Worm (Caenorhabditis elegans) whole organism, young adult: Measurements from ENCODE around the gene C14B9.3.
A peak's percentile ranks its signal among the peaks of the same experiment; 100 is the strongest.

Experiments used
- F10E7.11 ChIP-seq: sonication (generic microtip); optimal IDR thresholded peaks from 2 replicates; lab custom pipeline; 2017; ENCODE audit warnings: mild to moderate bottlenecking, missing genetic modification characterization, moderate library complexity, missing compliant biosample characterization
- F52B5.7 ChIP-seq: sonication (generic microtip); optimal IDR thresholded peaks from 2 replicates; lab custom pipeline; 2016; ENCODE audit warnings: mild to moderate bottlenecking, missing genetic modification characterization, missing compliant biosample characterization
- K12H6.12 ChIP-seq: fragments of 200-800 bp; sonication (Bioruptor generic); optimal IDR thresholded peaks from 2 replicates; lab custom pipeline; 2018; ENCODE audit warnings: mild to moderate bottlenecking, missing genetic modification characterization, missing compliant biosample characterization
- T07F8.4 ChIP-seq: sonication (generic microtip); optimal IDR thresholded peaks from 2 replicates; lab custom pipeline; 2016; ENCODE audit warnings: mild to moderate bottlenecking, missing genetic modification characterization, moderate library complexity, missing compliant biosample characterization
- Y53F4B.3 ChIP-seq: fragments of 200-800 bp; sonication (Bioruptor generic); IDR thresholded peaks from 2 replicates; pipeline ENCODE4 v1.3.6; 2022; ENCODE audit warnings: missing genetic modification reagents, missing genetic modification characterization, missing compliant biosample characterization
- Y79H2A.3 ChIP-seq: fragments of 200-800 bp; sonication (Bioruptor generic); conservative IDR thresholded peaks from 2 replicates; pipeline ENCODE4 v1.3.6; 2022; ENCODE audit warnings: missing genetic modification reagents, missing genetic modification characterization, missing compliant biosample characterization
- akir-1 ChIP-seq: fragments of 200-800 bp; sonication (Bioruptor generic); optimal IDR thresholded peaks from 2 replicates; lab custom pipeline; 2018; ENCODE audit warnings: mild to moderate bottlenecking, missing genetic modification characterization, moderate library complexity, missing compliant biosample characterization
- aptf-2 ChIP-seq: fragments of 200-800 bp; sonication (Bioruptor generic); conservative IDR thresholded peaks from 2 replicates; pipeline ENCODE4 v1.3.6; 2022; ENCODE audit warnings: missing genetic modification reagents, missing genetic modification characterization, missing compliant biosample characterization
- attf-3 ChIP-seq: fragments of 200-800 bp; sonication (Bioruptor generic); conservative IDR thresholded peaks from 2 replicates; pipeline ENCODE4 v1.3.6; 2022; ENCODE audit warnings: missing genetic modification reagents, missing genetic modification characterization, missing compliant biosample characterization
- bed-1 ChIP-seq: fragments of 200-800 bp; sonication (Bioruptor generic); IDR thresholded peaks from 2 replicates; pipeline ENCODE4 v1.3.6; 2022; ENCODE audit warnings: missing genetic modification reagents, missing genetic modification characterization, missing compliant biosample characterization
- ccch-3 ChIP-seq: fragments of 200-800 bp; sonication (Bioruptor generic); optimal IDR thresholded peaks from 2 replicates; lab custom pipeline; 2018; ENCODE audit warnings: mild to moderate bottlenecking, missing genetic modification characterization, missing compliant biosample characterization
- ceh-27 ChIP-seq: fragments of 200-800 bp; sonication (Bioruptor generic); optimal IDR thresholded peaks from 2 replicates; lab custom pipeline; 2018; ENCODE audit warnings: mild to moderate bottlenecking, missing genetic modification characterization, moderate library complexity, missing compliant biosample characterization
- ceh-91 ChIP-seq: fragments of 200-800 bp; sonication (Bioruptor generic); IDR thresholded peaks from 2 replicates; pipeline ENCODE4 v1.3.6; 2022; ENCODE audit warnings: missing genetic modification reagents, missing genetic modification characterization, missing compliant biosample characterization
- dox-1 ChIP-seq: fragments of 200-800 bp; sonication (Bioruptor generic); IDR thresholded peaks from 2 replicates; pipeline ENCODE4 v1.3.6; 2022; ENCODE audit warnings: missing genetic modification reagents, missing genetic modification characterization, missing compliant biosample characterization
- dpff-1 ChIP-seq: sonication (generic microtip); optimal IDR thresholded peaks from 2 replicates; lab custom pipeline; 2017; ENCODE audit warnings: mild to moderate bottlenecking, missing genetic modification characterization, missing compliant biosample characterization
- efl-1 ChIP-seq: fragments of 150-350 bp; optimal IDR thresholded peaks from 2 replicates; lab custom pipeline; 2014; ENCODE audit warnings: missing biosample characterization, missing genetic modification reagents, missing genetic modification characterization
- egl-18 ChIP-seq: fragments of 200-800 bp; sonication (Bioruptor generic); IDR thresholded peaks from 2 replicates; pipeline ENCODE4 v1.3.6; 2022; ENCODE audit warnings: missing genetic modification reagents, missing genetic modification characterization, missing compliant biosample characterization
- hlh-26 ChIP-seq: fragments of 200-800 bp; sonication (Bioruptor generic); conservative IDR thresholded peaks from 2 replicates; pipeline ENCODE4 v1.3.6; 2022; ENCODE audit warnings: missing genetic modification reagents, missing genetic modification characterization, missing compliant biosample characterization
- hmg-1.2 ChIP-seq: fragments of 200-800 bp; sonication (Bioruptor generic); IDR thresholded peaks from 2 replicates; pipeline ENCODE4 v1.3.6; 2022; ENCODE audit warnings: missing genetic modification reagents, missing genetic modification characterization, missing compliant biosample characterization
- hmg-20 ChIP-seq: fragments of 200-800 bp; sonication (Bioruptor generic); IDR thresholded peaks from 2 replicates; pipeline ENCODE4 v1.3.6; 2022; ENCODE audit warnings: missing genetic modification reagents, missing genetic modification characterization, missing compliant biosample characterization
- lag-1 ChIP-seq: fragments of 200-800 bp; sonication (Bioruptor generic); IDR thresholded peaks from 2 replicates; pipeline ENCODE4 v1.3.6; 2022; ENCODE audit warnings: missing genetic modification reagents, missing genetic modification characterization, missing compliant biosample characterization
- let-526 ChIP-seq: fragments of 200-800 bp; sonication (Bioruptor generic); IDR thresholded peaks from 2 replicates; pipeline ENCODE4 v1.3.6; 2022; ENCODE audit warnings: missing genetic modification reagents, missing genetic modification characterization, missing compliant biosample characterization
- lir-1 ChIP-seq: fragments of 200-800 bp; sonication (Bioruptor generic); conservative IDR thresholded peaks from 2 replicates; pipeline ENCODE4 v1.3.6; 2022; ENCODE audit warnings: missing genetic modification reagents, missing genetic modification characterization, missing compliant biosample characterization
- lsy-27 ChIP-seq: sonication (generic microtip); optimal IDR thresholded peaks from 2 replicates; lab custom pipeline; 2017; ENCODE audit warnings: missing genetic modification characterization, mild to moderate bottlenecking, missing compliant biosample characterization, antibody characterized with exemption, missing genotype, borderline replicate concordance; ENCODE audit not compliant: insufficient read depth
- madf-6 ChIP-seq: fragments of 200-800 bp; sonication (Bioruptor generic); IDR thresholded peaks from 2 replicates; pipeline ENCODE4 v1.3.6; 2022; ENCODE audit warnings: missing genetic modification reagents, missing genetic modification characterization, missing compliant biosample characterization
- mcd-1 ChIP-seq: fragments of 200-800 bp; sonication (Bioruptor generic); IDR thresholded peaks from 2 replicates; pipeline ENCODE4 v1.3.6; 2022; ENCODE audit warnings: missing genetic modification reagents, missing genetic modification characterization, missing compliant biosample characterization
- mxl-1 ChIP-seq: sonication (generic microtip); optimal IDR thresholded peaks from 2 replicates; lab custom pipeline; 2016; ENCODE audit warnings: missing genetic modification characterization, missing compliant biosample characterization
- nfya-2 ChIP-seq: fragments of 200-800 bp; sonication (Bioruptor generic); IDR thresholded peaks from 2 replicates; pipeline ENCODE4 v1.3.6; 2022; ENCODE audit warnings: missing genetic modification reagents, missing genetic modification characterization, missing compliant biosample characterization
- nhr-120 ChIP-seq: fragments of 200-800 bp; sonication (Bioruptor generic); IDR thresholded peaks from 2 replicates; pipeline ENCODE4 v1.3.6; 2022; ENCODE audit warnings: missing genetic modification characterization, missing compliant biosample characterization
- nhr-27 ChIP-seq: fragments of 200-800 bp; sonication (Bioruptor generic); optimal IDR thresholded peaks from 2 replicates; lab custom pipeline; 2018; ENCODE audit warnings: mild to moderate bottlenecking, missing genetic modification characterization, moderate library complexity, missing compliant biosample characterization
- nhr-80 ChIP-seq: sonication (generic microtip); optimal IDR thresholded peaks from 2 replicates; lab custom pipeline; 2016; ENCODE audit warnings: missing genetic modification characterization, missing compliant biosample characterization
- repo-1 ChIP-seq: sonication (generic microtip); optimal IDR thresholded peaks from 2 replicates; lab custom pipeline; 2017; ENCODE audit warnings: mild to moderate bottlenecking, missing genetic modification characterization, missing compliant biosample characterization
- rpc-1 ChIP-seq, 2 experiments: fragments of 150-350 bp in 1 of 2; sonication (generic microtip) in 1 of 2; optimal IDR thresholded peaks; 2 replicates each; lab custom pipeline; 2014 to 2018; ENCODE audit warnings: missing biosample characterization in 1 of 2, missing genetic modification characterization in 1 of 2, missing genetic modification reagents in 1 of 2, missing genotype in 1 of 2
- snpc-1.1 ChIP-seq: sonication (generic microtip); optimal IDR thresholded peaks from 2 replicates; lab custom pipeline; 2017; ENCODE audit warnings: missing genetic modification characterization, mild to moderate bottlenecking, missing compliant biosample characterization, antibody characterized with exemption, moderate library complexity, missing genotype, missing genetic modification reagents; ENCODE audit not compliant: insufficient read depth
- snpc-4 ChIP-seq, 5 experiments: fragments of 150-350 bp in 1 of 5; sonication (generic microtip) in 4 of 5; optimal IDR thresholded peaks; 2 replicates each; lab custom pipeline; 2014 to 2018; ENCODE audit warnings: missing genetic modification characterization in 5 of 5, missing biosample characterization in 3 of 5, antibody characterized with exemption in 2 of 5, mild to moderate bottlenecking in 2 of 5, missing compliant biosample characterization in 2 of 5, missing genotype in 2 of 5, moderate library complexity in 2 of 5, missing genetic modification reagents in 1 of 5
- sptf-2 ChIP-seq: fragments of 200-800 bp; sonication (Bioruptor generic); optimal IDR thresholded peaks from 2 replicates; lab custom pipeline; 2018; ENCODE audit warnings: mild to moderate bottlenecking, missing genetic modification characterization, missing compliant biosample characterization
- tbp1 ChIP-seq: fragments of 200-800 bp; sonication (Bioruptor generic); optimal IDR thresholded peaks from 2 replicates; lab custom pipeline; 2018; ENCODE audit warnings: mild to moderate bottlenecking, missing genetic modification characterization, missing compliant biosample characterization
- tbx-9 ChIP-seq: sonication (generic microtip); optimal IDR thresholded peaks from 2 replicates; lab custom pipeline; 2016; ENCODE audit warnings: borderline replicate concordance, missing genetic modification characterization, inconsistent platforms, missing compliant biosample characterization
- tlf-1 ChIP-seq: fragments of 200-800 bp; sonication (Bioruptor generic); optimal IDR thresholded peaks from 2 replicates; lab custom pipeline; 2018; ENCODE audit warnings: mild to moderate bottlenecking, missing genetic modification characterization, missing compliant biosample characterization
- unc-62 ChIP-seq: fragments of 150-350 bp; optimal IDR thresholded peaks from 2 replicates; lab custom pipeline; 2014; ENCODE audit warnings: missing biosample characterization, missing genetic modification reagents, missing genetic modification characterization
- xnd-1 ChIP-seq: sonication (generic microtip); optimal IDR thresholded peaks from 2 replicates; lab custom pipeline; 2016; ENCODE audit warnings: missing genotype, missing genetic modification reagents, missing genetic modification characterization, missing compliant biosample characterization
- ztf-18 ChIP-seq: sonication (generic microtip); optimal IDR thresholded peaks from 2 replicates; lab custom pipeline; 2016; ENCODE audit warnings: missing genotype, mild to moderate bottlenecking, missing genetic modification characterization, missing compliant biosample characterization
- ztf-25 ChIP-seq: fragments of 200-800 bp; sonication (Bioruptor generic); IDR thresholded peaks from 2 replicates; pipeline ENCODE4 v1.3.6; 2022; ENCODE audit warnings: missing genetic modification reagents, missing genetic modification characterization, missing compliant biosample characterization
- ztf-28 ChIP-seq: fragments of 200-800 bp; sonication (Bioruptor generic); IDR thresholded peaks from 2 replicates; pipeline ENCODE4 v1.3.6; 2022; ENCODE audit warnings: missing genetic modification reagents, missing genetic modification characterization, missing compliant biosample characterization
- ztf-3 ChIP-seq: fragments of 200-800 bp; sonication (Bioruptor generic); optimal IDR thresholded peaks from 2 replicates; lab custom pipeline; 2018; ENCODE audit warnings: mild to moderate bottlenecking, missing genetic modification characterization, missing compliant biosample characterization
- ztf-6 ChIP-seq: fragments of 200-800 bp; sonication (Bioruptor generic); IDR thresholded peaks from 2 replicates; pipeline ENCODE4 v1.3.6; 2022; ENCODE audit warnings: missing genetic modification reagents, missing genetic modification characterization, missing compliant biosample characterization

The C14B9.3 gene

DNA sequence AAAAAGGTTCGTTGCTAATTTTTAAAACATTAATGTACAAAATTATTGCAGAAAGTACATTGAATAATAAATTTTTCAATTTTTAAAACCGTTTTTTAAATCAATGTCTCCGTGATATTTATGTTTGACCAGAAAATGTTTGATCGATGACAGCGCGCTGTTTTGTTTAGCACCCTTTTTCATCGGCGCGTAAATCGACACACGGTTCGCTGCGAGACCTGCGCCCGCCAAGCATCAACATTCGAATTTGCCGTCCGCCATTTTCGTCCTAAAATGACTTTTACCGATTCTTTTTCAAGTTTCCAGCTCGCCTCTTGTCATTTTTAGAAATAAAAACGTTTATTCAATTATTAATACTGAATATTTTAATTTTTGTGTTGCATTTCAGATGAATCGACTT lies 7.6 kb upstream of the C14B9.3 start, which contains the start of gene plk-1 (continued):
- TF ChIP-seq F10E7.11 (tag; lab: Kevin White, UChicago) (no peak), ztf-6 (GFP tag; lab: Robert Waterston, UW) (no peak), dpff-1 (no peak), ztf-25 (GFP tag; lab: Robert Waterston, UW) (no peak), tbp1 (GFP tag; lab: Kevin White, UChicago) (peak; percentile 49), lag-1 (GFP tag; lab: Robert Waterston, UW) (no peak), efl-1 (GFP tag; lab: Kevin White, UChicago) (peak; percentile 98), madf-6 (peak; percentile 97), ztf-18 (tag; lab: Kevin White, UChicago) (peak; percentile 8), nhr-120 (GFP tag; lab: Robert Waterston, UW) (no peak), ceh-91 (peak; percentile 94), mcd-1 (GFP tag; lab: Robert Waterston, UW) (peak; percentile 54), K12H6.12 (tag; lab: Kevin White, UChicago) (no peak), nhr-80 (peak; percentile 10), hlh-26 (GFP tag; lab: Robert Waterston, UW) (no peak), nhr-27 (tag; lab: Kevin White, UChicago) (no peak), snpc-4 (GFP tag; optimal IDR thresholded peaks at IDR 0.05; lab: Kevin White, UChicago) (peak; percentile 29), snpc-4 (tag; optimal IDR thresholded peaks at IDR 0.05; lab: Kevin White, UChicago) (peak in 2 of 4 experiments; percentile 34 to 40), let-526 (GFP tag; lab: Robert Waterston, UW) (no peak), hmg-1.2 (GFP tag; lab: Robert Waterston, UW) (peak; percentile 63; the same call in 1 of the 2 replicates), egl-18 (no peak), attf-3 (peak; percentile 54), dox-1 (GFP tag; lab: Robert Waterston, UW) (peak; percentile 85)

ce11 chrIII:8105771-8106170 lies 2.8 kb upstream of the C14B9.3 start:
- TF ChIP-seq tlf-1 (GFP tag; lab: Kevin White, UChicago) = no peak
- no peak for TF ChIP-seq ceh-27
- TF ChIP-seq ztf-3 = no peak
- TF ChIP-seq ccch-3 (GFP tag; lab: Kevin White, UChicago) = no peak
- TF ChIP-seq mxl-1 = no peak
- TF ChIP-seq rpc-1 (optimal IDR thresholded peaks at IDR 0.05; lab: Kevin White, UChicago) = no peak
- no peak for TF ChIP-seq rpc-1 (tag; optimal IDR thresholded peaks at IDR 0.05; lab: Kevin White, UChicago)
- TF ChIP-seq ztf-28 (GFP tag; lab: Robert Waterston, UW) = no peak
- TF ChIP-seq F52B5.7 (tag; lab: Kevin White, UChicago) = no peak
- no peak for TF ChIP-seq mcd-1 (GFP tag; lab: Robert Waterston, UW)
- TF ChIP-seq hmg-20 = no peak
- no peak for TF ChIP-seq Y53F4B.3 (GFP tag; lab: Robert Waterston, UW)
- TF ChIP-seq bed-1 (GFP tag; lab: Robert Waterston, UW) = no peak
- TF ChIP-seq snpc-1.1 (tag; lab: Kevin White, UChicago) = no peak
- no peak for TF ChIP-seq repo-1 (tag; lab: Kevin White, UChicago)

- TF ChIP-seq dox-1 (GFP tag; lab: Robert Waterston, UW) = peak; percentile 50
- TF ChIP-seq lir-1 (GFP tag; lab: Robert Waterston, UW) = no peak
- TF ChIP-seq ztf-28 (GFP tag; lab: Robert Waterston, UW) = peak; percentile 74; the same call in 1 of the 2 replicates
- no peak for TF ChIP-seq ceh-91
- TF ChIP-seq akir-1 (GFP tag; lab: Kevin White, UChicago) = no peak
- TF ChIP-seq aptf-2 (GFP tag; lab: Robert Waterston, UW) = 0 out of 2 replicates have a peak, but pooled peaks have one; percentile 33
- TF ChIP-seq T07F8.4 (tag; lab: Kevin White, UChicago) = peak; percentile 15
- TF ChIP-seq ztf-6 (GFP tag; lab: Robert Waterston, UW) = no peak
- no peak for TF ChIP-seq unc-62 (GFP tag; lab: Kevin White, UChicago)
- peak; percentile 53 for TF ChIP-seq ztf-18 (tag; lab: Kevin White, UChicago)
- TF ChIP-seq xnd-1 (tag; lab: Kevin White, UChicago) = no peak
- TF ChIP-seq tbx-9 (tag; lab: Kevin White, UChicago) = no peak
- TF ChIP-seq lsy-27 (tag; lab: Kevin White, UChicago) = no peak
- no peak for TF ChIP-seq tlf-1 (GFP tag; lab: Kevin White, UChicago)
- TF ChIP-seq Y79H2A.3 = no peak
- TF ChIP-seq sptf-2 (GFP tag; lab: Kevin White, UChicago) = no peak
- TF ChIP-seq nfya-2 (GFP tag; lab: Robert Waterston, UW) = no peak
These were observed 2.1 kb upstream of the C14B9.3 start for ce11 chrIII:8106476-8106875.
